Worm (Caenorhabditis elegans) whole organism, late embryonic: ENCODE measurements around the gene T14G8.4.

Experiments
- ceh-2 ChIP-seq: sonication (generic microtip); optimal IDR thresholded peaks from 2 replicates; lab custom pipeline; 2016; ENCODE audit warnings: missing genotype, missing genetic modification characterization, missing compliant biosample characterization
- ceh-22 ChIP-seq: sonication (generic microtip); optimal IDR thresholded peaks from 2 replicates; lab custom pipeline; 2017; ENCODE audit warnings: missing biosample characterization, missing genetic modification characterization
- fkh-10 ChIP-seq: fragments of 150-350 bp; optimal IDR thresholded peaks from 2 replicates; lab custom pipeline; 2014; ENCODE audit warnings: missing biosample characterization, missing genetic modification reagents, missing genetic modification characterization
- hlh-13 ChIP-seq: fragments of 200-800 bp; sonication (Bioruptor generic); optimal IDR thresholded peaks from 2 replicates; lab custom pipeline; 2018; ENCODE audit warnings: mild to moderate bottlenecking, missing genetic modification characterization, missing compliant biosample characterization
- syd-9 ChIP-seq: sonication (generic microtip); optimal IDR thresholded peaks from 2 replicates; lab custom pipeline; 2016; ENCODE audit warnings: mild to moderate bottlenecking, missing genetic modification characterization, moderate library complexity, missing compliant biosample characterization
- ttx-3 ChIP-seq: sonication (generic microtip); optimal IDR thresholded peaks from 2 replicates; lab custom pipeline; 2016; ENCODE audit warnings: missing genetic modification reagents, missing genetic modification characterization, missing compliant biosample characterization
- unc-42 ChIP-seq: sonication (generic microtip); optimal IDR thresholded peaks from 2 replicates; lab custom pipeline; 2016; ENCODE audit warnings: missing genotype, missing genetic modification characterization, missing compliant biosample characterization
- unc-86 ChIP-seq: sonication (generic microtip); optimal IDR thresholded peaks from 2 replicates; lab custom pipeline; 2016; ENCODE audit warnings: missing genetic modification characterization, missing compliant biosample characterization
- ztf-16 ChIP-seq: sonication (generic microtip); optimal IDR thresholded peaks from 2 replicates; lab custom pipeline; 2017; ENCODE audit warnings: missing genetic modification characterization, missing compliant biosample characterization

DNA sequence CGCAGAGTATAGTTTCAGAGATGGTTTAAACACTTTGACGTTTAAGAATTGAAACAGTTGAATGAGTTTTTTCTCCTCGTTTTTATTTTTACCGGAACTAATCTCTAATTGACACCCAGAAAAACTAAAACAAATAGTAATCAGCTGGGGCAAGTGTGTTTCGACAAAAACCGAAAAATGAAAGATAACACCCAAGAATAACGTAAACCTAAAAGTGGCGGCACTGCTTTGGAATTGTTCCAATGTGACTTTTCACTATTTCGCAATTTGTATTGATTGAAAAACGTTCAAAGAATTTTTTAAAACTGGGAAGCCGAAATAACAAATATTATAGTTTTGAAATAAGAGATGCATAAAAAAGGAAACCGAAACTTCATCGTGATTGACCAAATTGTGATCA is 44.9 kb downstream of the T14G8.4 start:
- TF ChIP-seq ceh-22 (no peak), ztf-16 (no peak), ceh-2 (tag; lab: Kevin White, UChicago) (no peak), unc-86 (tag; lab: Kevin White, UChicago) (no peak), unc-42 (tag; lab: Kevin White, UChicago) (no peak), fkh-10 (GFP tag; lab: Kevin White, UChicago) (no peak), syd-9 (no peak), ttx-3 (tag; lab: Kevin White, UChicago) (no peak), hlh-13 (no peak)
